Worm (Caenorhabditis elegans) whole organism, L4/young adult: ENCODE results near the gene clec-217.

Experiments
- W03F9.2 ChIP-seq: fragments of 150-350 bp; optimal IDR thresholded peaks from 2 replicates; lab custom pipeline; 2014; ENCODE audit warnings: missing biosample characterization, missing genetic modification characterization
- dao-5 ChIP-seq: sonication (generic microtip); optimal IDR thresholded peaks from 2 replicates; lab custom pipeline; 2016; ENCODE audit warnings: missing genotype, missing genetic modification characterization, moderate library complexity, missing compliant biosample characterization
- him-1 ChIP-seq: sonication (generic microtip); optimal IDR thresholded peaks from 2 replicates; lab custom pipeline; 2016; ENCODE audit warnings: missing genotype, missing genetic modification reagents, missing genetic modification characterization, missing compliant biosample characterization

ce11 chrV:7995165-7995564 lies 36.5 kb upstream of the clec-217 start:
- no peak for TF ChIP-seq him-1 (tag; lab: Kevin White, UChicago)
- no peak for TF ChIP-seq dao-5 (tag; lab: Kevin White, UChicago)
- no peak for TF ChIP-seq W03F9.2 (tag; lab: Kevin White, UChicago)
